Worm (Caenorhabditis elegans) whole organism, L4 larva: ENCODE data around the gene srx-122.

Experiments used
- D1046.2 ChIP-seq: fragments of 200-800 bp; sonication (Bioruptor generic); IDR thresholded peaks from 2 replicates; pipeline ENCODE4 v1.3.6; 2022; ENCODE audit warnings: missing genetic modification characterization, missing compliant biosample characterization
- F10B5.3 ChIP-seq: sonication (generic microtip); optimal IDR thresholded peaks from 2 replicates; lab custom pipeline; 2016; ENCODE audit warnings: mild to moderate bottlenecking, missing genetic modification characterization, missing compliant biosample characterization
- Y105C5A.15 ChIP-seq: fragments of 200-800 bp; sonication (Bioruptor generic); IDR thresholded peaks from 2 replicates; pipeline ENCODE4 v1.3.6; 2022; ENCODE audit warnings: missing genetic modification characterization, missing compliant biosample characterization
- aha-1 ChIP-seq: fragments of 150-350 bp; peaks from one replicate; lab custom pipeline; 2014; ENCODE audit warnings: missing biosample characterization, missing genetic modification characterization
- aly-2 ChIP-seq: sonication (generic microtip); optimal IDR thresholded peaks from 2 replicates; lab custom pipeline; 2018; ENCODE audit warnings: missing biosample characterization, missing genetic modification characterization
- ceh-20 ChIP-seq: fragments of 200-800 bp; sonication (Bioruptor generic); IDR thresholded peaks from 2 replicates; pipeline ENCODE4 v1.3.6; 2022; ENCODE audit warnings: missing genetic modification reagents, missing genetic modification characterization, missing compliant biosample characterization
- ceh-32 ChIP-seq: sonication (generic microtip); optimal IDR thresholded peaks from 2 replicates; lab custom pipeline; 2016; ENCODE audit warnings: mild to moderate bottlenecking, missing genetic modification characterization, missing compliant biosample characterization; ENCODE audit not compliant: poor library complexity
- ceh-44 ChIP-seq: fragments of 200-800 bp; sonication (Bioruptor generic); IDR thresholded peaks from 2 replicates; pipeline ENCODE4 v1.3.6; 2022; ENCODE audit warnings: missing genetic modification reagents, missing genetic modification characterization, missing compliant biosample characterization
- daf-8 ChIP-seq: fragments of 200-800 bp; sonication (Bioruptor generic); IDR thresholded peaks from 2 replicates; pipeline ENCODE4 v1.3.6; 2022; ENCODE audit warnings: missing genetic modification characterization, missing compliant biosample characterization
- dmd-8 ChIP-seq: fragments of 200-800 bp; sonication (Bioruptor generic); IDR thresholded peaks from 2 replicates; pipeline ENCODE4 v1.3.6; 2022; ENCODE audit warnings: missing genetic modification characterization, missing compliant biosample characterization
- dpl-1 ChIP-seq: fragments of 150-350 bp; optimal IDR thresholded peaks from 2 replicates; lab custom pipeline; 2014; ENCODE audit warnings: missing biosample characterization, missing genetic modification reagents, missing genetic modification characterization
- hif-1 ChIP-seq, 2 experiments: sonication (generic microtip); optimal IDR thresholded peaks; 2 replicates each; lab custom pipeline; 2016 to 2017; ENCODE audit warnings: missing compliant biosample characterization in 2 of 2, missing genetic modification characterization in 2 of 2, missing genetic modification reagents in 2 of 2, missing genotype in 2 of 2, mild to moderate bottlenecking in 1 of 2
- lin-15B ChIP-seq: fragments of 150-350 bp; sonication (generic microtip); optimal IDR thresholded peaks from 3 replicates; lab custom pipeline; 2014; ENCODE audit warnings: missing biosample characterization, missing genetic modification characterization
- lin-29 ChIP-seq: fragments of 200-800 bp; sonication (Bioruptor generic); IDR thresholded peaks from 2 replicates; pipeline ENCODE4 v1.3.6; 2022; ENCODE audit warnings: missing genetic modification reagents, missing genetic modification characterization, missing compliant biosample characterization
- lin-39 ChIP-seq: fragments of 150-350 bp; optimal IDR thresholded peaks from 2 replicates; lab custom pipeline; 2014; ENCODE audit warnings: missing biosample characterization, missing genetic modification reagents, missing genetic modification characterization
- madf-5 ChIP-seq, 2 experiments: fragments of 200-800 bp; sonication (Bioruptor generic); IDR thresholded peaks; 2 replicates each; pipeline ENCODE4 v1.3.6; 2022; ENCODE audit warnings: missing compliant biosample characterization in 2 of 2, missing genetic modification characterization in 2 of 2
- mep-1 ChIP-seq: fragments of 150-350 bp; sonication (generic microtip); optimal IDR thresholded peaks from 3 replicates; lab custom pipeline; 2014; ENCODE audit warnings: missing biosample characterization, missing genetic modification characterization
- mxl-2 ChIP-seq: fragments of 200-800 bp; sonication (Bioruptor generic); conservative IDR thresholded peaks from 2 replicates; pipeline ENCODE4 v1.3.6; 2022; ENCODE audit warnings: missing genetic modification reagents, missing genetic modification characterization, missing compliant biosample characterization
- nhr-11 ChIP-seq: fragments of 150-350 bp; optimal IDR thresholded peaks from 2 replicates; lab custom pipeline; 2014; ENCODE audit warnings: missing biosample characterization, missing genetic modification characterization
- nhr-28 ChIP-seq: fragments of 150-350 bp; optimal IDR thresholded peaks from 2 replicates; lab custom pipeline; 2014; ENCODE audit warnings: missing biosample characterization, missing genetic modification characterization
- nhr-76 ChIP-seq: fragments of 150-350 bp; optimal IDR thresholded peaks from 2 replicates; lab custom pipeline; 2014; ENCODE audit warnings: missing biosample characterization, missing genetic modification characterization
- pqm-1 ChIP-seq: sonication (generic microtip); optimal IDR thresholded peaks from 2 replicates; lab custom pipeline; 2017; ENCODE audit warnings: missing biosample characterization, missing genetic modification characterization
- rbr-2 ChIP-seq: sonication (generic microtip); optimal IDR thresholded peaks from 2 replicates; lab custom pipeline; 2016; ENCODE audit warnings: missing genotype, missing genetic modification characterization, missing compliant biosample characterization
- skn-1 ChIP-seq: fragments of 150-350 bp; optimal IDR thresholded peaks from 2 replicates; lab custom pipeline; 2014; ENCODE audit warnings: missing biosample characterization, missing genetic modification characterization
- snpc-4 ChIP-seq: fragments of 150-350 bp; optimal IDR thresholded peaks from 2 replicates; lab custom pipeline; 2014; ENCODE audit warnings: missing biosample characterization, missing genetic modification characterization
- spr-1 ChIP-seq: sonication (generic microtip); optimal IDR thresholded peaks from 2 replicates; lab custom pipeline; 2016; ENCODE audit warnings: mild to moderate bottlenecking, missing genetic modification characterization, missing compliant biosample characterization
- unc-130 ChIP-seq: sonication (generic microtip); optimal IDR thresholded peaks from 2 replicates; lab custom pipeline; 2016; ENCODE audit warnings: missing genetic modification reagents, missing genetic modification characterization, missing compliant biosample characterization
- unc-62 ChIP-seq, 3 experiments: fragments of 150-350 bp in 1 of 3; sonication (generic microtip); optimal IDR thresholded peaks in 2 of 3; peaks in 1 of 3; 1 replicate in 1 of 3; 2 replicates in 2 of 3; lab custom pipeline; 2014 to 2017; ENCODE audit warnings: missing biosample characterization in 3 of 3, missing genetic modification characterization in 3 of 3, missing genetic modification reagents in 3 of 3, missing genotype in 1 of 3
- vab-7 ChIP-seq: fragments of 200-800 bp; sonication (Bioruptor generic); IDR thresholded peaks from 2 replicates; pipeline ENCODE4 v1.3.6; 2022; ENCODE audit warnings: missing genetic modification reagents, missing genetic modification characterization, missing compliant biosample characterization
- zfp-2 ChIP-seq: sonication (generic microtip); optimal IDR thresholded peaks from 2 replicates; lab custom pipeline; 2016; ENCODE audit warnings: mild to moderate bottlenecking, missing genetic modification characterization, missing compliant biosample characterization
- zip-11 ChIP-seq: fragments of 200-800 bp; sonication (Bioruptor generic); IDR thresholded peaks from 2 replicates; pipeline ENCODE4 v1.3.6; 2022; ENCODE audit warnings: missing genetic modification characterization, missing compliant biosample characterization

Gene srx-122

ce11 chrV:3308169-3308568, 10.5 kb upstream of the srx-122 start, which contains the start of gene srbc-3:
Gene srbc-3 (plus strand): TSS chrV:3308469.
- TF ChIP-seq unc-62 (GFP tag; optimal IDR thresholded peaks at IDR 0.05 in 1 of 2; lab: Kevin White, UChicago): peak in 1 of 2 experiments; percentile 67
- TF ChIP-seq unc-62 (tag; optimal IDR thresholded peaks at IDR 0.05; lab: Kevin White, UChicago): no peak
- TF ChIP-seq rbr-2 (tag; lab: Kevin White, UChicago): no peak

ce11 chrV:3301898-3302297, 4.2 kb upstream of the srx-122 start, which contains the start of gene srbc-1:
Gene srbc-1 (minus strand): TSS chrV:3301998.
- TF ChIP-seq lin-39 (no peak), nhr-28 (tag; lab: Kevin White, UChicago) (no peak), snpc-4 (tag; lab: Kevin White, UChicago) (no peak), ceh-44 (GFP tag; lab: Robert Waterston, UW) (no peak), ceh-20 (GFP tag; lab: Robert Waterston, UW) (no peak), D1046.2 (GFP tag; lab: Robert Waterston, UW) (no peak), daf-8 (GFP tag; lab: Robert Waterston, UW) (no peak), aha-1 (tag; lab: Kevin White, UChicago) (peak; percentile 2), ceh-32 (no peak)
- TF ChIP-seq, all 104 proteins: peak for 1

ce11 chrV:3299437-3299836, 1.8 kb upstream of the srx-122 start:
- TF ChIP-seq madf-5 (GFP tag; IDR thresholded peaks at IDR 0.05; lab: Robert Waterston, UW): peak in 1 of 2 experiments; percentile 70; a peak in 1 of 4 replicates
- TF ChIP-seq vab-7: no peak

ce11 chrV:3295368-3295767, 2.3 kb downstream of the srx-122 start:
- peak in 1 of 2 experiments; percentile 94 for TF ChIP-seq unc-62 (GFP tag; optimal IDR thresholded peaks at IDR 0.05 in 1 of 2; lab: Kevin White, UChicago)
- no peak for TF ChIP-seq unc-62 (tag; optimal IDR thresholded peaks at IDR 0.05; lab: Kevin White, UChicago)
- no peak for TF ChIP-seq spr-1 (tag; lab: Kevin White, UChicago)

- TF ChIP-seq nhr-76 (tag; lab: Kevin White, UChicago) (no peak), F10B5.3 (tag; lab: Kevin White, UChicago) (no peak), mep-1 (tag; lab: Kevin White, UChicago) (no peak), lin-15B (no peak), madf-5 (GFP tag; IDR thresholded peaks at IDR 0.05; lab: Robert Waterston, UW) (no peak), skn-1 (tag; lab: Kevin White, UChicago) (no peak), pqm-1 (no peak), dpl-1 (no peak), unc-130 (GFP tag; lab: Kevin White, UChicago) (no peak), aly-2 (no peak), mxl-2 (GFP tag; lab: Robert Waterston, UW) (no peak), D1046.2 (GFP tag; lab: Robert Waterston, UW) (no peak), unc-62 (GFP tag; optimal IDR thresholded peaks at IDR 0.05 in 1 of 2; lab: Kevin White, UChicago) (no peak), unc-62 (tag; optimal IDR thresholded peaks at IDR 0.05; lab: Kevin White, UChicago) (no peak)
Observed at ce11 chrV:3289267-3289666, 8.4 kb downstream of the srx-122 start, which contains the start of gene F35F10.6. Gene F35F10.6 (minus strand): TSS chrV:3289367.

- TF ChIP-seq lin-29 (GFP tag; lab: Robert Waterston, UW) (no peak), zip-11 (GFP tag; lab: Robert Waterston, UW) (no peak), aha-1 (tag; lab: Kevin White, UChicago) (peak; percentile 34), madf-5 (GFP tag; IDR thresholded peaks at IDR 0.05; lab: Robert Waterston, UW) (0 out of 4 replicates have a peak, but pooled peaks of 1 of the 2 experiments have one; percentile 13)
Observed at ce11 chrV:3288134-3288533, 9.5 kb downstream of the srx-122 start.

ce11 chrV:3287330-3287729, 10.3 kb downstream of the srx-122 start, which contains the start of gene F35F10.7:
Gene F35F10.7 (minus strand): TSS chrV:3287430.
- TF ChIP-seq hif-1 (tag; optimal IDR thresholded peaks at IDR 0.05; lab: Kevin White, UChicago) (no peak), nhr-76 (tag; lab: Kevin White, UChicago) (no peak), zfp-2 (no peak), Y105C5A.15 (GFP tag; lab: Robert Waterston, UW) (no peak), lin-39 (no peak), nhr-11 (tag; lab: Kevin White, UChicago) (no peak), dmd-8 (GFP tag; lab: Robert Waterston, UW) (no peak)
